Fruit fly (Drosophila melanogaster) whole organism, embryonic: Measurements from ENCODE around the gene Zaf1.
A peak's percentile ranks its signal among the peaks of the same experiment; 100 is the strongest.

Source experiments
- ATbp ChIP-seq: fragments of 200-800 bp; sonication (Bioruptor generic); optimal IDR thresholded peaks from 2 replicates; lab custom pipeline; 2017; ENCODE audit warnings: missing biosample characterization, mild to moderate bottlenecking, missing genetic modification characterization, missing genetic modification reagents
- Atf-2 ChIP-seq: fragments of 200-800 bp; sonication (Bioruptor generic); optimal IDR thresholded peaks from 2 replicates; lab custom pipeline; 2016; ENCODE audit warnings: missing biosample characterization, missing genetic modification characterization
- BtbVII ChIP-seq: fragments of 200-800 bp; sonication (Bioruptor generic); optimal IDR thresholded peaks from 3 replicates; lab custom pipeline; 2017; ENCODE audit warnings: missing biosample characterization, mild to moderate bottlenecking, missing genetic modification characterization
- CG10209 ChIP-seq: fragments of 200-800 bp; sonication (Bioruptor generic); optimal IDR thresholded peaks from 3 replicates; lab custom pipeline; 2017; ENCODE audit warnings: missing biosample characterization, mild to moderate bottlenecking, missing genetic modification characterization, missing genetic modification reagents
- CG1024 ChIP-seq: fragments of 200-800 bp; sonication (Bioruptor generic); IDR thresholded peaks from 2 replicates; pipeline ENCODE4 v1.3.6; 2022; ENCODE audit warnings: missing biosample characterization, missing genetic modification characterization
- CG10543 ChIP-seq: fragments of 200-800 bp; sonication (Bioruptor generic); optimal IDR thresholded peaks from 3 replicates; lab custom pipeline; 2017; ENCODE audit warnings: missing biosample characterization, mild to moderate bottlenecking, missing genetic modification characterization, moderate library complexity
- CG10959 ChIP-seq: fragments of 200-800 bp; sonication (Bioruptor generic); IDR thresholded peaks from 2 replicates; pipeline ENCODE4 v1.3.6; 2022; ENCODE audit warnings: missing biosample characterization, missing genetic modification characterization
- CG1233 ChIP-seq: fragments of 200-800 bp; sonication (Bioruptor generic); optimal IDR thresholded peaks from 4 replicates; lab custom pipeline; 2018; ENCODE audit warnings: missing biosample characterization, mild to moderate bottlenecking, missing genetic modification characterization
- CG13424 ChIP-seq: fragments of 200-800 bp; sonication (Bioruptor generic); optimal IDR thresholded peaks from 2 replicates; lab custom pipeline; 2019; ENCODE audit warnings: missing biosample characterization, mild to moderate bottlenecking, missing genetic modification characterization, moderate library complexity
- CG13624 ChIP-seq: fragments of 200-800 bp; sonication (Bioruptor generic); optimal IDR thresholded peaks from 2 replicates; lab custom pipeline; 2016; ENCODE audit warnings: missing biosample characterization, missing genetic modification characterization
- CG14667 ChIP-seq: fragments of 200-800 bp; sonication (Bioruptor generic); IDR thresholded peaks from 2 replicates; pipeline ENCODE4 v1.3.6; 2022; ENCODE audit warnings: missing biosample characterization, missing genetic modification characterization
- CG15011 ChIP-seq: fragments of 200-800 bp; sonication (Bioruptor generic); optimal IDR thresholded peaks from 3 replicates; lab custom pipeline; 2018; ENCODE audit warnings: missing biosample characterization, mild to moderate bottlenecking, missing genetic modification characterization
- CG15601 ChIP-seq: fragments of 200-800 bp; sonication (Bioruptor generic); optimal IDR thresholded peaks from 3 replicates; lab custom pipeline; 2019; ENCODE audit warnings: missing biosample characterization, mild to moderate bottlenecking, missing genetic modification characterization, moderate library complexity
- CG16815 ChIP-seq: fragments of 200-800 bp; sonication (Bioruptor generic); optimal IDR thresholded peaks from 3 replicates; lab custom pipeline; 2017; ENCODE audit warnings: missing biosample characterization, mild to moderate bottlenecking, missing genetic modification characterization
- CG17328 ChIP-seq: fragments of 200-800 bp; sonication (Bioruptor generic); IDR thresholded peaks from 2 replicates; pipeline ENCODE4 v1.3.6; 2022; ENCODE audit warnings: missing biosample characterization, missing genetic modification characterization
- CG17802 ChIP-seq: fragments of 200-800 bp; sonication (Bioruptor generic); optimal IDR thresholded peaks from 2 replicates; lab custom pipeline; 2018; ENCODE audit warnings: missing biosample characterization, mild to moderate bottlenecking, missing genetic modification characterization, moderate library complexity
- CG30403 ChIP-seq: fragments of 200-800 bp; sonication (Bioruptor generic); optimal IDR thresholded peaks from 3 replicates; lab custom pipeline; 2016; ENCODE audit warnings: missing biosample characterization, missing genetic modification characterization
- CG3065 ChIP-seq: fragments of 200-800 bp; sonication (Bioruptor generic); optimal IDR thresholded peaks from 2 replicates; lab custom pipeline; 2016; ENCODE audit warnings: missing biosample characterization, missing genetic modification characterization
- CG34376 ChIP-seq: fragments of 200-800 bp; sonication (Bioruptor generic); optimal IDR thresholded peaks from 2 replicates; lab custom pipeline; 2018; ENCODE audit warnings: missing biosample characterization, mild to moderate bottlenecking, missing genetic modification characterization
- CG4820 ChIP-seq: fragments of 200-800 bp; sonication (Bioruptor generic); optimal IDR thresholded peaks from 3 replicates; lab custom pipeline; 2016; ENCODE audit warnings: missing biosample characterization, missing genetic modification characterization
- CG6854 ChIP-seq: fragments of 200-800 bp; sonication (Bioruptor generic); optimal IDR thresholded peaks from 3 replicates; lab custom pipeline; 2017; ENCODE audit warnings: missing biosample characterization, mild to moderate bottlenecking, missing genetic modification characterization
- CG7745 ChIP-seq: fragments of 200-800 bp; sonication (Bioruptor generic); optimal IDR thresholded peaks from 2 replicates; lab custom pipeline; 2018; ENCODE audit warnings: missing biosample characterization, mild to moderate bottlenecking, missing genetic modification characterization, moderate library complexity
- CG8089 ChIP-seq: fragments of 200-800 bp; sonication (Bioruptor generic); optimal IDR thresholded peaks from 3 replicates; lab custom pipeline; 2016; ENCODE audit warnings: missing biosample characterization, missing genetic modification characterization
- CG8388 ChIP-seq: fragments of 200-800 bp; sonication (Bioruptor generic); optimal IDR thresholded peaks from 2 replicates; lab custom pipeline; 2019; ENCODE audit warnings: missing biosample characterization, mild to moderate bottlenecking, missing genetic modification characterization, moderate library complexity
- CG8944 ChIP-seq: fragments of 200-800 bp; sonication (Bioruptor generic); optimal IDR thresholded peaks from 3 replicates; lab custom pipeline; 2016; ENCODE audit warnings: missing biosample characterization, missing genetic modification characterization
- CG9817 ChIP-seq: fragments of 200-800 bp; sonication (Bioruptor generic); optimal IDR thresholded peaks from 2 replicates; lab custom pipeline; 2018; ENCODE audit warnings: missing biosample characterization, mild to moderate bottlenecking, missing genetic modification characterization, moderate library complexity
- Chrac-16 ChIP-seq: fragments of 200-800 bp; sonication (Bioruptor generic); optimal IDR thresholded peaks from 3 replicates; lab custom pipeline; 2016; ENCODE audit warnings: missing biosample characterization, missing genetic modification characterization
- CoRest ChIP-seq: fragments of 200-800 bp; sonication (Bioruptor generic); optimal IDR thresholded peaks from 3 replicates; lab custom pipeline; 2018; ENCODE audit warnings: missing biosample characterization, mild to moderate bottlenecking, missing genetic modification characterization, moderate library complexity
- H15 ChIP-seq: fragments of 200-800 bp; sonication (Bioruptor generic); IDR thresholded peaks from 3 replicates; pipeline ENCODE4 v1.3.6; 2022; ENCODE audit warnings: missing biosample characterization, missing genetic modification characterization
- Lpt ChIP-seq: fragments of >200 bp; optimal IDR thresholded peaks from 2 replicates; lab custom pipeline; 2018; ENCODE audit warnings: missing biosample characterization, missing genetic modification characterization
- Max ChIP-seq: fragments of 200-800 bp; sonication (Bioruptor generic); optimal IDR thresholded peaks from 2 replicates; lab custom pipeline; 2016; ENCODE audit warnings: missing biosample characterization, mild to moderate bottlenecking, missing genetic modification characterization
- Med ChIP-seq: fragments of 200-800 bp; sonication (Bioruptor generic); peaks from one replicate; lab custom pipeline; 2016; ENCODE audit warnings: missing biosample characterization, missing genetic modification characterization, mild to moderate bottlenecking, inconsistent platforms, moderate library complexity
- Sry-δ ChIP-seq: fragments of 200-800 bp; sonication (Bioruptor generic); optimal IDR thresholded peaks from 2 replicates; lab custom pipeline; 2016; ENCODE audit warnings: missing biosample characterization, missing genetic modification characterization
- cato ChIP-seq: fragments of 200-800 bp; sonication (Bioruptor generic); optimal IDR thresholded peaks from 2 replicates; lab custom pipeline; 2016; ENCODE audit warnings: missing biosample characterization, missing genetic modification characterization, borderline replicate concordance
- emc ChIP-seq: fragments of 200-800 bp; sonication (Bioruptor generic); optimal IDR thresholded peaks from 2 replicates; lab custom pipeline; 2016; ENCODE audit warnings: missing biosample characterization, missing genetic modification characterization
- ems ChIP-seq: fragments of 200-800 bp; sonication (Bioruptor generic); optimal IDR thresholded peaks from 3 replicates; lab custom pipeline; 2016; ENCODE audit warnings: missing biosample characterization, missing genetic modification characterization
- hbn ChIP-seq: fragments of 200-800 bp; sonication (Bioruptor generic); IDR thresholded peaks from 2 replicates; pipeline ENCODE4 v1.3.6; 2022; ENCODE audit warnings: missing biosample characterization, missing genetic modification characterization; ENCODE audit not compliant: partially characterized antibody
- klu ChIP-seq: fragments of 200-800 bp; sonication (Bioruptor generic); IDR thresholded peaks from 2 replicates; pipeline ENCODE4 v1.3.6; 2022; ENCODE audit warnings: missing biosample characterization, missing genetic modification characterization
- lola ChIP-seq, 3 experiments: fragments of >200 bp in 2 of 3; fragments of 200-800 bp in 1 of 3; sonication (Bioruptor generic) in 1 of 3; optimal IDR thresholded peaks; 2 replicates each; lab custom pipeline; 2017 to 2019; ENCODE audit warnings: missing biosample characterization in 3 of 3, missing genetic modification characterization in 3 of 3, mild to moderate bottlenecking in 1 of 3, moderate library complexity in 1 of 3
- nerfin-1 ChIP-seq: fragments of 200-800 bp; sonication (Bioruptor generic); optimal IDR thresholded peaks from 3 replicates; lab custom pipeline; 2019; ENCODE audit warnings: missing biosample characterization, mild to moderate bottlenecking, missing genetic modification characterization, moderate library complexity
- nmo ChIP-seq: fragments of 200-800 bp; sonication (Bioruptor generic); optimal IDR thresholded peaks from 2 replicates; lab custom pipeline; 2018; ENCODE audit warnings: missing biosample characterization, mild to moderate bottlenecking, missing genetic modification characterization, moderate library complexity
- onecut ChIP-seq: fragments of 200-800 bp; sonication (Bioruptor generic); IDR thresholded peaks from 2 replicates; pipeline ENCODE4 v1.3.6; 2022; ENCODE audit warnings: missing biosample characterization, missing genetic modification characterization
- pan ChIP-seq, 4 experiments: fragments of >200 bp in 3 of 4; fragments of 200-800 bp in 1 of 4; sonication (Bioruptor generic) in 1 of 4; optimal IDR thresholded peaks in 3 of 4; IDR thresholded peaks in 1 of 4; 2 replicates each; pipeline versions ENCODE4 v1.3.6 to Lab custom; 2017 to 2022; ENCODE audit warnings: missing biosample characterization in 2 of 4, missing genetic modification characterization in 2 of 4, mixed read lengths in 1 of 4
- phol ChIP-seq: fragments of 200-800 bp; sonication (Bioruptor generic); optimal IDR thresholded peaks from 3 replicates; lab custom pipeline; 2018; ENCODE audit warnings: missing biosample characterization, mild to moderate bottlenecking, missing genetic modification characterization, moderate library complexity
- sc ChIP-seq, 3 experiments: fragments of >200 bp in 2 of 3; fragments of 200-800 bp in 1 of 3; sonication (Bioruptor generic) in 1 of 3; optimal IDR thresholded peaks; 2 replicates in 2 of 3; 3 replicates in 1 of 3; lab custom pipeline; 2017; ENCODE audit warnings: mild to moderate bottlenecking in 1 of 3, missing biosample characterization in 1 of 3, missing genetic modification characterization in 1 of 3, missing genetic modification reagents in 1 of 3
- so ChIP-seq: fragments of 200-800 bp; sonication (Bioruptor generic); IDR thresholded peaks from 3 replicates; pipeline ENCODE4 v1.3.6; 2022; ENCODE audit warnings: missing biosample characterization, missing genetic modification characterization
- stwl ChIP-seq: fragments of 200-800 bp; sonication (Bioruptor generic); optimal IDR thresholded peaks from 3 replicates; lab custom pipeline; 2018; ENCODE audit warnings: missing biosample characterization, mild to moderate bottlenecking, missing genetic modification characterization, moderate library complexity
- tio ChIP-seq: fragments of 200-800 bp; sonication (Bioruptor generic); optimal IDR thresholded peaks from 2 replicates; lab custom pipeline; 2017; ENCODE audit warnings: missing biosample characterization, missing genetic modification characterization, inconsistent platforms
- zen ChIP-seq: fragments of 200-800 bp; sonication (Bioruptor generic); optimal IDR thresholded peaks from 3 replicates; lab custom pipeline; 2018; ENCODE audit warnings: missing biosample characterization, mild to moderate bottlenecking, missing genetic modification characterization, moderate library complexity

Zaf1 gene

DNA sequence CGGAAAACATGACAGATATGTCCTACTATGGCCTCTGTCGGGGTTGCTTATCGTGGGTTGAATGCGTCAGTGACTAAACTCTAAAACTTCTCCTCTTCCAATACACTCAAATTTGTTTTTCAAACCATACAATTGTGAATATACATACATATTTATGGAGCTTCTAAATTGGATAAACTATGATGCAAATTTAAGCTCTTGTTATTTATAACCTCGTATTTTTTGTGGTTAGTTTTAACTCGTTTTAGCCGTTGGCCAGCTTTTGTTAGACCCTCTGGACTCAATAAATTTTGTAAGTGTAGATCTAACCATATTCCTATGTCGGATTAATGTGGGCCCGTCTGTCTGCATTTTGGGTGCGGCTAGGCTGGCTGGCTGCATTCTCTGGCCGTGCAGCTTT, 8.1 kb downstream of the Zaf1 start (continued):
- TF ChIP-seq CG7745 (tag; lab: Kevin White, UChicago) (no peak), CoRest (tag; lab: Kevin White, UChicago) (peak; percentile 11), CG6854 (GFP tag; lab: Kevin White, UChicago) (no peak), CG15011 (GFP tag; lab: Kevin White, UChicago) (no peak), CG10209 (GFP tag; lab: Kevin White, UChicago) (peak; percentile 22), CG17328 (GFP tag; lab: Robert Waterston, UW) (0 out of 2 replicates have a peak, but pooled peaks have one; percentile 10), CG10543 (no peak), pan (optimal IDR thresholded peaks at IDR 0.05; lab: Kevin White, UChicago) (no peak), pan (GFP tag; optimal IDR thresholded peaks at IDR 0.05 in 1 of 2, IDR thresholded peaks at IDR 0.05 in 1 of 2) (no peak), CG30403 (GFP tag; lab: Kevin White, UChicago) (peak; percentile 45), lola (GFP tag; optimal IDR thresholded peaks at IDR 0.05; lab: Kevin White, UChicago) (peak in 1 of 3 experiments; percentile 81), klu (GFP tag; lab: Robert Waterston, UW) (no peak), CG34376 (no peak), zen (peak; percentile 33), CG14667 (GFP tag; lab: Robert Waterston, UW) (no peak), CG8388 (GFP tag; lab: Kevin White, UChicago) (peak; percentile 55), CG10959 (GFP tag; lab: Robert Waterston, UW) (no peak), Sry-δ (GFP tag; lab: Kevin White, UChicago) (no peak), nerfin-1 (tag; lab: Kevin White, UChicago) (peak; percentile 17), CG16815 (GFP tag; lab: Kevin White, UChicago) (peak; percentile 48), CG15601 (tag; lab: Kevin White, UChicago) (peak; percentile 62), CG17802 (tag; lab: Kevin White, UChicago) (peak; percentile 3), so (GFP tag; lab: Robert Waterston, UW) (no peak), Chrac-16 (GFP tag; lab: Kevin White, UChicago) (peak; percentile 18), Med (GFP tag; lab: Kevin White, UChicago) (peak; percentile 49), CG3065 (no peak), phol (tag; lab: Kevin White, UChicago) (peak; percentile 65), BtbVII (GFP tag; lab: Kevin White, UChicago) (no peak), CG8944 (GFP tag; lab: Kevin White, UChicago) (no peak), Lpt (no peak), ems (GFP tag; lab: Kevin White, UChicago) (no peak), CG1233 (GFP tag; lab: Kevin White, UChicago) (peak; percentile 25), CG8089 (peak; percentile 5), Max (no peak), onecut (0 out of 2 replicates have a peak, but pooled peaks have one; percentile 8), cato (GFP tag; lab: Kevin White, UChicago) (no peak), CG1024 (GFP tag; lab: Robert Waterston, UW) (no peak), CG13424 (tag; lab: Kevin White, UChicago) (peak; percentile 35), CG4820 (peak; percentile 44), Atf-2 (peak; percentile 26), nmo (peak; percentile 60), tio (GFP tag; lab: Kevin White, UChicago) (peak; percentile 36), ATbp (GFP tag; lab: Kevin White, UChicago) (peak; percentile 46), H15 (no peak), CG9817 (tag; lab: Kevin White, UChicago) (no peak), stwl (peak; percentile 3), emc (no peak), sc (optimal IDR thresholded peaks at IDR 0.05; lab: Kevin White, UChicago) (no peak), sc (GFP tag; optimal IDR thresholded peaks at IDR 0.05; lab: Kevin White, UChicago) (no peak), CG13624 (GFP tag; lab: Kevin White, UChicago) (no peak), hbn (GFP tag; lab: Robert Waterston, UW) (no peak)
